Worm (Caenorhabditis elegans) whole organism, young adult: Measurements from ENCODE around the gene abcf-3.

Experiments used
- F39B2.1 ChIP-seq: fragments of 200-800 bp; sonication (Bioruptor generic); IDR thresholded peaks from 2 replicates; pipeline ENCODE4 v1.3.6; 2022; ENCODE audit warnings: missing genetic modification reagents, missing genetic modification characterization, missing compliant biosample characterization
- F52B5.7 ChIP-seq: sonication (generic microtip); optimal IDR thresholded peaks from 2 replicates; lab custom pipeline; 2016; ENCODE audit warnings: mild to moderate bottlenecking, missing genetic modification characterization, missing compliant biosample characterization
- F57A8.1 ChIP-seq: fragments of 200-800 bp; sonication (Bioruptor generic); optimal IDR thresholded peaks from 2 replicates; lab custom pipeline; 2018; ENCODE audit warnings: mild to moderate bottlenecking, missing genetic modification characterization, moderate library complexity, missing compliant biosample characterization
- K12H6.12 ChIP-seq: fragments of 200-800 bp; sonication (Bioruptor generic); optimal IDR thresholded peaks from 2 replicates; lab custom pipeline; 2018; ENCODE audit warnings: mild to moderate bottlenecking, missing genetic modification characterization, missing compliant biosample characterization
- T07F8.4 ChIP-seq: sonication (generic microtip); optimal IDR thresholded peaks from 2 replicates; lab custom pipeline; 2016; ENCODE audit warnings: mild to moderate bottlenecking, missing genetic modification characterization, moderate library complexity, missing compliant biosample characterization
- T26A5.8 ChIP-seq: sonication (generic microtip); optimal IDR thresholded peaks from 2 replicates; lab custom pipeline; 2016; ENCODE audit warnings: missing genetic modification characterization, missing compliant biosample characterization
- Y53F4B.3 ChIP-seq: fragments of 200-800 bp; sonication (Bioruptor generic); IDR thresholded peaks from 2 replicates; pipeline ENCODE4 v1.3.6; 2022; ENCODE audit warnings: missing genetic modification reagents, missing genetic modification characterization, missing compliant biosample characterization
- Y67H2A.10 ChIP-seq: fragments of 200-800 bp; sonication (Bioruptor generic); conservative IDR thresholded peaks from 2 replicates; pipeline ENCODE4 v1.3.6; 2022; ENCODE audit warnings: missing genetic modification reagents, missing genetic modification characterization, missing compliant biosample characterization
- Y79H2A.3 ChIP-seq: fragments of 200-800 bp; sonication (Bioruptor generic); conservative IDR thresholded peaks from 2 replicates; pipeline ENCODE4 v1.3.6; 2022; ENCODE audit warnings: missing genetic modification reagents, missing genetic modification characterization, missing compliant biosample characterization
- akir-1 ChIP-seq: fragments of 200-800 bp; sonication (Bioruptor generic); optimal IDR thresholded peaks from 2 replicates; lab custom pipeline; 2018; ENCODE audit warnings: mild to moderate bottlenecking, missing genetic modification characterization, moderate library complexity, missing compliant biosample characterization
- aptf-2 ChIP-seq: fragments of 200-800 bp; sonication (Bioruptor generic); conservative IDR thresholded peaks from 2 replicates; pipeline ENCODE4 v1.3.6; 2022; ENCODE audit warnings: missing genetic modification reagents, missing genetic modification characterization, missing compliant biosample characterization
- atf-7 ChIP-seq: sonication (generic microtip); optimal IDR thresholded peaks from 2 replicates; lab custom pipeline; 2017; ENCODE audit warnings: mild to moderate bottlenecking, missing genetic modification characterization, missing compliant biosample characterization
- bed-2 ChIP-seq: fragments of 200-800 bp; sonication (Bioruptor generic); IDR thresholded peaks from 2 replicates; pipeline ENCODE4 v1.3.6; 2022; ENCODE audit warnings: missing genetic modification reagents, missing genetic modification characterization, missing compliant biosample characterization
- ceh-27 ChIP-seq: fragments of 200-800 bp; sonication (Bioruptor generic); optimal IDR thresholded peaks from 2 replicates; lab custom pipeline; 2018; ENCODE audit warnings: mild to moderate bottlenecking, missing genetic modification characterization, moderate library complexity, missing compliant biosample characterization
- egl-44 ChIP-seq: fragments of 200-800 bp; sonication (Bioruptor generic); IDR thresholded peaks from 2 replicates; pipeline ENCODE4 v1.3.6; 2022; ENCODE audit warnings: missing genetic modification reagents, missing genetic modification characterization, missing compliant biosample characterization
- egrh-3 ChIP-seq: fragments of 200-800 bp; sonication (Bioruptor generic); IDR thresholded peaks from 2 replicates; pipeline ENCODE4 v1.3.6; 2022; ENCODE audit warnings: missing genetic modification reagents, missing genetic modification characterization, missing compliant biosample characterization
- ets-4 ChIP-seq: fragments of 200-800 bp; sonication (Bioruptor generic); optimal IDR thresholded peaks from 2 replicates; lab custom pipeline; 2018; ENCODE audit warnings: mild to moderate bottlenecking, missing genetic modification characterization, missing compliant biosample characterization
- hlh-26 ChIP-seq: fragments of 200-800 bp; sonication (Bioruptor generic); conservative IDR thresholded peaks from 2 replicates; pipeline ENCODE4 v1.3.6; 2022; ENCODE audit warnings: missing genetic modification reagents, missing genetic modification characterization, missing compliant biosample characterization
- hmg-1.2 ChIP-seq: fragments of 200-800 bp; sonication (Bioruptor generic); IDR thresholded peaks from 2 replicates; pipeline ENCODE4 v1.3.6; 2022; ENCODE audit warnings: missing genetic modification reagents, missing genetic modification characterization, missing compliant biosample characterization
- hmg-20 ChIP-seq: fragments of 200-800 bp; sonication (Bioruptor generic); IDR thresholded peaks from 2 replicates; pipeline ENCODE4 v1.3.6; 2022; ENCODE audit warnings: missing genetic modification reagents, missing genetic modification characterization, missing compliant biosample characterization
- hrde-1 ChIP-seq: sonication (generic microtip); optimal IDR thresholded peaks from 2 replicates; lab custom pipeline; 2016; ENCODE audit warnings: missing genetic modification characterization, mild to moderate bottlenecking, missing compliant biosample characterization, moderate library complexity, missing genotype, missing genetic modification reagents, borderline replicate concordance
- let-607 ChIP-seq, 2 experiments: fragments of 200-800 bp in 1 of 2; sonication (Bioruptor generic) in 1 of 2; sonication (generic microtip) in 1 of 2; optimal IDR thresholded peaks; 2 replicates each; lab custom pipeline; 2016 to 2018; ENCODE audit warnings: mild to moderate bottlenecking in 2 of 2, missing compliant biosample characterization in 2 of 2, missing genetic modification characterization in 2 of 2, moderate library complexity in 2 of 2, missing genotype in 1 of 2
- lin-26 ChIP-seq: fragments of 200-800 bp; sonication (Bioruptor generic); IDR thresholded peaks from 2 replicates; pipeline ENCODE4 v1.3.6; 2022; ENCODE audit warnings: missing genetic modification reagents, missing genetic modification characterization, missing compliant biosample characterization
- lsl-1 ChIP-seq: fragments of 200-800 bp; sonication (Bioruptor generic); optimal IDR thresholded peaks from 2 replicates; lab custom pipeline; 2018; ENCODE audit warnings: mild to moderate bottlenecking, missing genetic modification characterization, moderate library complexity, missing compliant biosample characterization
- madf-10 ChIP-seq: sonication (generic microtip); optimal IDR thresholded peaks from 2 replicates; lab custom pipeline; 2016; ENCODE audit warnings: mild to moderate bottlenecking, missing genetic modification characterization, missing compliant biosample characterization
- mel-28 ChIP-seq: sonication (generic microtip); optimal IDR thresholded peaks from 2 replicates; lab custom pipeline; 2016; ENCODE audit warnings: borderline replicate concordance, mild to moderate bottlenecking, missing genetic modification characterization, missing compliant biosample characterization
- mxl-1 ChIP-seq: sonication (generic microtip); optimal IDR thresholded peaks from 2 replicates; lab custom pipeline; 2016; ENCODE audit warnings: missing genetic modification characterization, missing compliant biosample characterization
- nfyb-1 ChIP-seq: fragments of 200-800 bp; sonication (Bioruptor generic); IDR thresholded peaks from 2 replicates; pipeline ENCODE4 v1.3.6; 2022; ENCODE audit warnings: missing genetic modification reagents, missing genetic modification characterization, missing compliant biosample characterization
- nhr-80 ChIP-seq: sonication (generic microtip); optimal IDR thresholded peaks from 2 replicates; lab custom pipeline; 2016; ENCODE audit warnings: missing genetic modification characterization, missing compliant biosample characterization
- rcor-1 ChIP-seq: fragments of 200-800 bp; sonication (Bioruptor generic); IDR thresholded peaks from 2 replicates; pipeline ENCODE4 v1.3.6; 2022; ENCODE audit warnings: missing genetic modification reagents, missing genetic modification characterization, missing compliant biosample characterization
- rec-8 ChIP-seq, 2 experiments: sonication (generic microtip); optimal IDR thresholded peaks; 2 replicates each; lab custom pipeline; 2016; ENCODE audit warnings: mild to moderate bottlenecking in 2 of 2, missing genetic modification characterization in 2 of 2, missing genetic modification reagents in 2 of 2, missing genotype in 2 of 2, missing biosample characterization in 1 of 2, missing compliant biosample characterization in 1 of 2, moderate library complexity in 1 of 2
- sdz-38 ChIP-seq: sonication (generic microtip); optimal IDR thresholded peaks from 2 replicates; lab custom pipeline; 2016; ENCODE audit warnings: missing genotype, missing genetic modification characterization, missing compliant biosample characterization
- snpc-1.1 ChIP-seq: sonication (generic microtip); optimal IDR thresholded peaks from 2 replicates; lab custom pipeline; 2017; ENCODE audit warnings: missing genetic modification characterization, mild to moderate bottlenecking, missing compliant biosample characterization, antibody characterized with exemption, moderate library complexity, missing genotype, missing genetic modification reagents; ENCODE audit not compliant: insufficient read depth
- snpc-4 ChIP-seq, 5 experiments: fragments of 150-350 bp in 1 of 5; sonication (generic microtip) in 4 of 5; optimal IDR thresholded peaks; 2 replicates each; lab custom pipeline; 2014 to 2018; ENCODE audit warnings: missing genetic modification characterization in 5 of 5, missing biosample characterization in 3 of 5, antibody characterized with exemption in 2 of 5, mild to moderate bottlenecking in 2 of 5, missing compliant biosample characterization in 2 of 5, missing genotype in 2 of 5, moderate library complexity in 2 of 5, missing genetic modification reagents in 1 of 5
- tbp1 ChIP-seq: fragments of 200-800 bp; sonication (Bioruptor generic); optimal IDR thresholded peaks from 2 replicates; lab custom pipeline; 2018; ENCODE audit warnings: mild to moderate bottlenecking, missing genetic modification characterization, missing compliant biosample characterization
- zfh-2 ChIP-seq: fragments of 200-800 bp; sonication (Bioruptor generic); conservative IDR thresholded peaks from 2 replicates; pipeline ENCODE4 v1.3.6; 2022; ENCODE audit warnings: missing genetic modification reagents, missing genetic modification characterization, missing compliant biosample characterization
- ztf-22 ChIP-seq: fragments of 200-800 bp; sonication (Bioruptor generic); optimal IDR thresholded peaks from 2 replicates; lab custom pipeline; 2018; ENCODE audit warnings: mild to moderate bottlenecking, missing genetic modification characterization, moderate library complexity, missing compliant biosample characterization
- ztf-26 ChIP-seq: sonication (generic microtip); optimal IDR thresholded peaks from 2 replicates; lab custom pipeline; 2017; ENCODE audit warnings: missing genetic modification characterization, missing compliant biosample characterization
- ztf-3 ChIP-seq: fragments of 200-800 bp; sonication (Bioruptor generic); optimal IDR thresholded peaks from 2 replicates; lab custom pipeline; 2018; ENCODE audit warnings: mild to moderate bottlenecking, missing genetic modification characterization, missing compliant biosample characterization

Gene abcf-3

ce11 chrIII:6176172-6176571 lies 3.0 kb downstream of the abcf-3 start:
- peak; percentile 61 for TF ChIP-seq hrde-1 (tag; lab: Kevin White, UChicago)
- 0 out of 2 replicates have a peak, but pooled peaks have one; percentile 30 for TF ChIP-seq nfyb-1 (GFP tag; lab: Robert Waterston, UW)
- no peak for TF ChIP-seq zfh-2 (GFP tag; lab: Robert Waterston, UW)
- 0 out of 2 replicates have a peak, but pooled peaks have one; percentile 52 for TF ChIP-seq F39B2.1 (GFP tag; lab: Robert Waterston, UW)
- no peak for TF ChIP-seq Y67H2A.10 (GFP tag; lab: Robert Waterston, UW)
- TF ChIP-seq mel-28 (tag; lab: Kevin White, UChicago), result no peak

ce11 chrIII:6176761-6177160 lies 3.6 kb downstream of the abcf-3 start, which contains the start of gene F42A10.6:
Gene F42A10.6 (minus strand): TSS chrIII:6176861.
- TF ChIP-seq nhr-80 (peak; percentile 59), K12H6.12 (no peak), bed-2 (GFP tag; lab: Robert Waterston, UW) (no peak), egrh-3 (no peak), Y53F4B.3 (GFP tag; lab: Robert Waterston, UW) (no peak), hmg-20 (GFP tag; lab: Robert Waterston, UW) (no peak), T07F8.4 (no peak), sdz-38 (tag; lab: Kevin White, UChicago) (no peak)
- TF ChIP-seq, all 124 proteins: peak for 1

- peak; percentile 13 for TF ChIP-seq nhr-80
- TF ChIP-seq mxl-1 (tag; lab: Kevin White, UChicago), result no peak
- TF ChIP-seq, all 124 proteins: peak for 1
Measured at ce11 chrIII:6177631-6178030, 4.4 kb downstream of the abcf-3 start.

- TF ChIP-seq snpc-1.1 (tag; lab: Kevin White, UChicago), result no peak
- TF ChIP-seq lsl-1 (GFP tag; lab: Kevin White, UChicago), result no peak
- no peak for TF ChIP-seq lin-26 (GFP tag; lab: Robert Waterston, UW)
- no peak for TF ChIP-seq madf-10 (tag; lab: Kevin White, UChicago)
- no peak for TF ChIP-seq ztf-26 (tag; lab: Kevin White, UChicago)
- TF ChIP-seq T26A5.8, result no peak
- TF ChIP-seq rec-8 (tag; optimal IDR thresholded peaks at IDR 0.05; lab: Kevin White, UChicago), result no peak
- no peak for TF ChIP-seq akir-1
- no peak for TF ChIP-seq rcor-1
- TF ChIP-seq aptf-2 (GFP tag; lab: Robert Waterston, UW), result no peak
- TF ChIP-seq, all 124 proteins: peak for 0
Measured at ce11 chrIII:6178586-6178985, 5.4 kb downstream of the abcf-3 start, which contains the start of gene F42A10.7. Gene F42A10.7 (minus strand): TSS chrIII:6178686.

- TF ChIP-seq hmg-1.2 (0 out of 2 replicates have a peak, but pooled peaks have one; percentile 5), tbp1 (GFP tag; lab: Kevin White, UChicago) (peak; percentile 14), F52B5.7 (no peak), ztf-22 (peak; percentile 65), egl-44 (GFP tag; lab: Robert Waterston, UW) (0 out of 2 replicates have a peak, but pooled peaks have one; percentile 40), ets-4 (GFP tag; lab: Kevin White, UChicago) (peak; percentile 21), ceh-27 (GFP tag; lab: Kevin White, UChicago) (no peak), atf-7 (tag; lab: Kevin White, UChicago) (peak; percentile 74), snpc-4 (GFP tag; optimal IDR thresholded peaks at IDR 0.05; lab: Kevin White, UChicago) (no peak), snpc-4 (tag; optimal IDR thresholded peaks at IDR 0.05; lab: Kevin White, UChicago) (peak in 1 of 4 experiments; percentile 28), F57A8.1 (GFP tag; lab: Kevin White, UChicago) (no peak), let-607 (tag; optimal IDR thresholded peaks at IDR 0.05; lab: Kevin White, UChicago) (peak in 1 of 2 experiments; percentile 53), egrh-3 (no peak), Y79H2A.3 (GFP tag; lab: Robert Waterston, UW) (no peak), hlh-26 (GFP tag; lab: Robert Waterston, UW) (no peak), nhr-80 (peak; percentile 99), ztf-3 (GFP tag; lab: Kevin White, UChicago) (no peak), snpc-1.1 (tag; lab: Kevin White, UChicago) (no peak)
Measured at ce11 chrIII:6179062-6179461, 5.9 kb downstream of the abcf-3 start.
